Worm (Caenorhabditis elegans) whole organism, L2 larva: ENCODE results near the gene F54D5.15.

Experiments
- C34F6.9 ChIP-seq: fragments of 150-350 bp; optimal IDR thresholded peaks from 2 replicates; lab custom pipeline; 2014; ENCODE audit warnings: missing biosample characterization, missing genetic modification characterization
- F13H6.1 ChIP-seq: sonication (generic microtip); optimal IDR thresholded peaks from 2 replicates; lab custom pipeline; 2016; ENCODE audit warnings: missing genetic modification characterization, missing compliant biosample characterization
- R02D3.7 ChIP-seq: fragments of 150-350 bp; optimal IDR thresholded peaks from 2 replicates; lab custom pipeline; 2014; ENCODE audit warnings: missing biosample characterization, missing genetic modification characterization
- ZK546.5 ChIP-seq: sonication (generic microtip); optimal IDR thresholded peaks from 2 replicates; lab custom pipeline; 2017; ENCODE audit warnings: missing biosample characterization, missing genetic modification characterization
- ceh-82 ChIP-seq: fragments of 150-350 bp; optimal IDR thresholded peaks from 2 replicates; lab custom pipeline; 2014; ENCODE audit warnings: missing biosample characterization, missing genetic modification characterization
- dmd-4 ChIP-seq: sonication (generic microtip); optimal IDR thresholded peaks from 2 replicates; lab custom pipeline; 2017; ENCODE audit warnings: missing biosample characterization, missing genetic modification characterization
- egl-27 ChIP-seq: sonication (generic microtip); optimal IDR thresholded peaks from 3 replicates; lab custom pipeline; 2017; ENCODE audit warnings: missing biosample characterization, missing genetic modification reagents, missing genetic modification characterization
- elt-1 ChIP-seq: fragments of 150-350 bp; optimal IDR thresholded peaks from 2 replicates; lab custom pipeline; 2014; ENCODE audit warnings: missing biosample characterization, missing genetic modification characterization
- fos-1 ChIP-seq: fragments of 150-350 bp; optimal IDR thresholded peaks from 2 replicates; lab custom pipeline; 2014; ENCODE audit warnings: missing biosample characterization, missing genetic modification characterization
- gmeb-1 ChIP-seq: fragments of 150-350 bp; optimal IDR thresholded peaks from 2 replicates; lab custom pipeline; 2014; ENCODE audit warnings: missing biosample characterization, missing genetic modification characterization
- lin-11 ChIP-seq: fragments of 150-350 bp; sonication (generic microtip); optimal IDR thresholded peaks from 2 replicates; lab custom pipeline; 2014; ENCODE audit warnings: missing biosample characterization, missing genetic modification characterization, inconsistent platforms, mixed read lengths
- lin-13 ChIP-seq: fragments of 150-350 bp; optimal IDR thresholded peaks from 2 replicates; lab custom pipeline; 2014; ENCODE audit warnings: missing biosample characterization, missing genetic modification reagents, missing genetic modification characterization
- lin-39 ChIP-seq: fragments of 150-350 bp; optimal IDR thresholded peaks from 2 replicates; lab custom pipeline; 2014; ENCODE audit warnings: missing biosample characterization, missing genetic modification reagents, missing genetic modification characterization
- lsy-2 ChIP-seq, 2 experiments: fragments of 150-350 bp in 1 of 2; sonication (generic microtip) in 1 of 2; optimal IDR thresholded peaks; 2 replicates each; lab custom pipeline; 2014 to 2017; ENCODE audit warnings: missing biosample characterization in 2 of 2, missing genetic modification characterization in 2 of 2
- mab-5 ChIP-seq: fragments of 150-350 bp; optimal IDR thresholded peaks from 2 replicates; lab custom pipeline; 2014; ENCODE audit warnings: missing biosample characterization, missing genetic modification characterization
- mbf-1 ChIP-seq: sonication (generic microtip); optimal IDR thresholded peaks from 2 replicates; lab custom pipeline; 2017; ENCODE audit warnings: missing biosample characterization, missing genetic modification characterization
- mdl-1 ChIP-seq, 2 experiments: fragments of 150-350 bp in 1 of 2; sonication (generic microtip) in 1 of 2; optimal IDR thresholded peaks; 2 replicates each; lab custom pipeline; 2017; ENCODE audit warnings: missing biosample characterization in 2 of 2, missing genetic modification characterization in 2 of 2
- nhr-11 ChIP-seq: fragments of 150-350 bp; optimal IDR thresholded peaks from 2 replicates; lab custom pipeline; 2014; ENCODE audit warnings: missing biosample characterization, missing genetic modification characterization
- nhr-12 ChIP-seq: fragments of 150-350 bp; optimal IDR thresholded peaks from 2 replicates; lab custom pipeline; 2014; ENCODE audit warnings: missing biosample characterization, missing genetic modification characterization
- nhr-129 ChIP-seq: fragments of 150-350 bp; optimal IDR thresholded peaks from 2 replicates; lab custom pipeline; 2014; ENCODE audit warnings: missing biosample characterization, missing genetic modification characterization
- nhr-21 ChIP-seq: fragments of 150-350 bp; optimal IDR thresholded peaks from 2 replicates; lab custom pipeline; 2014; ENCODE audit warnings: missing biosample characterization, missing genetic modification characterization
- nhr-25 ChIP-seq: fragments of 150-350 bp; sonication (generic microtip); optimal IDR thresholded peaks from 3 replicates; lab custom pipeline; 2014; ENCODE audit warnings: missing biosample characterization, missing genetic modification characterization
- nhr-6 ChIP-seq: fragments of 150-350 bp; optimal IDR thresholded peaks from 2 replicates; lab custom pipeline; 2014; ENCODE audit warnings: missing biosample characterization, missing genetic modification characterization
- peb-1 ChIP-seq: fragments of 150-350 bp; optimal IDR thresholded peaks from 2 replicates; lab custom pipeline; 2014; ENCODE audit warnings: missing biosample characterization, missing genetic modification characterization
- skn-1 ChIP-seq: sonication (generic microtip); optimal IDR thresholded peaks from 2 replicates; lab custom pipeline; 2017; ENCODE audit warnings: missing biosample characterization, missing genetic modification characterization
- snpc-4 ChIP-seq: fragments of 150-350 bp; optimal IDR thresholded peaks from 2 replicates; lab custom pipeline; 2014; ENCODE audit warnings: missing biosample characterization, missing genetic modification characterization
- unc-39 ChIP-seq: fragments of 150-350 bp; optimal IDR thresholded peaks from 2 replicates; lab custom pipeline; 2014; ENCODE audit warnings: missing biosample characterization, missing genetic modification characterization
- unc-55 ChIP-seq: fragments of 150-350 bp; sonication (generic microtip); optimal IDR thresholded peaks from 3 replicates; lab custom pipeline; 2014; ENCODE audit warnings: missing biosample characterization, missing genetic modification reagents, missing genetic modification characterization
- unc-62 ChIP-seq: fragments of 150-350 bp; optimal IDR thresholded peaks from 2 replicates; lab custom pipeline; 2014; ENCODE audit warnings: missing biosample characterization, missing genetic modification reagents, missing genetic modification characterization
- ztf-1 ChIP-seq: fragments of 200-800 bp; sonication (Bioruptor generic); conservative IDR thresholded peaks from 2 replicates; pipeline ENCODE4 v1.3.6; 2022; ENCODE audit warnings: missing genetic modification characterization, missing compliant biosample characterization
- ztf-4 ChIP-seq: fragments of 150-350 bp; optimal IDR thresholded peaks from 2 replicates; lab custom pipeline; 2014; ENCODE audit warnings: missing biosample characterization, missing genetic modification characterization

Gene F54D5.15

DNA sequence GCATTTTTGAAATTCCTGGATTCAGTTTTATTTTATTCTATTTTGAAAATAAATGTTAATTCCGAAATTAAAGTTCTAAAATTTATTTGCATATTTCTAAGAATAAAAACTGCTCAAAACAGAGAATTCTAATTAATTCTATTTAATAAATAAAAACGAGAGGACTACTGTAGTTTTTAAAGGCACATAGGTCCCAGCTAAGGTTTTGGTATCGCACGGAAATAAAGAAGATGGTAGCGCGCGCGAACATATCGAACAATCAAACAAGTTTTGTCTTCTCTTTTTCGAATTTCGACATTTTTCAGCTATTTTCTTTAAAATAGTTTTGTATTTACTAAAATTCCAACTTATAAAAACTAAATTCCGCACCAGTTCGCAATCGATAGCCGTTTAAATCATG lies 13.8 kb upstream of the F54D5.15 start:
- TF ChIP-seq elt-1 (tag; lab: Kevin White, UChicago) (no peak), snpc-4 (tag; lab: Kevin White, UChicago) (no peak), F13H6.1 (tag; lab: Kevin White, UChicago) (no peak), nhr-6 (tag; lab: Kevin White, UChicago) (no peak), R02D3.7 (tag; lab: Kevin White, UChicago) (no peak), ZK546.5 (no peak), nhr-11 (tag; lab: Kevin White, UChicago) (no peak), skn-1 (tag; lab: Kevin White, UChicago) (no peak), ceh-82 (tag; lab: Kevin White, UChicago) (no peak), C34F6.9 (tag; lab: Kevin White, UChicago) (no peak)

DNA sequence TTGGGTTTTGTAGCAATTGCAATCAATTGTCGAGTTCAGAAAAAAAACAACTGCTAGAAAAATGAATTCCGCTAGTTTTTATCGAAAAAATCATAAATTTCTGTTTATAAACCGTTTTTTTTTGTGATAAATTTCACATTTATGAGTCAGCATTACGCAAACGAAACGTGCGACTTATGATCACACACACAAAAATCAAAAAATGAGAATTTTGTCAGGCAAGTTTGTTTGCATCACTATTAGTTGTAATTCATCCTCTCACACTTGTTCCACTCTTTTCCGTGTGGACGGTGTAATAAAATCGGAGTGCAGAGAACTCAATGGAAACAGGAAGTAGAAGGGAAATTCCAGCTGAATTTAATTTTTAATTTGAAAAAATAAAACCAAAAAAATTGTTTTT lies 13.4 kb upstream of the F54D5.15 start, which contains the start of gene pcs-1:
pcs-1 (minus strand) TSS at position 344 of the 400 bp plus-strand sequence.
- no peak for TF ChIP-seq unc-62 (GFP tag; lab: Kevin White, UChicago)
- peak; percentile 15 for TF ChIP-seq nhr-129 (tag; lab: Kevin White, UChicago)
- peak; percentile 67 for TF ChIP-seq fos-1 (tag; lab: Kevin White, UChicago)
- TF ChIP-seq nhr-12 (tag; lab: Kevin White, UChicago): no peak
- no peak for TF ChIP-seq nhr-11 (tag; lab: Kevin White, UChicago)
- TF ChIP-seq unc-39 (tag; lab: Kevin White, UChicago): no peak
- TF ChIP-seq lin-13 (GFP tag; lab: Kevin White, UChicago): peak; percentile 3

DNA sequence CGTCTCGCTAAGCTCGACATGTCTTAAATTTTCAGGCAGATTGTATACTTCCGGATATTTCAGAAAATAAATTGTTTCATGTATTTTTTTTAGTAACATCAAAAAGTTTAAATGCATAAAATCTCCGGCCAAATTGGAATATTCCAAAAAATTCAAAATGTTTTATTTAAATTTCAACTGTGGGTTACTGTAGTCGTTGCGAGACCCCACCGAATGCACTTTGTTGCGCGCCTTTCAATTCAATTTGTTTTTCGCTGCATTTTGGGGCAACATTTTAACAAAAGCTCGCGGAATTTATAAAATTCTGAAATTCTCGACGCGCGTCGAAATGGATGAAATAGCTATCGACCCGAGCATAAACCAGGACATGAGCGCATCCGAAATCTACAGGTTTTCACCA lies 8.9 kb upstream of the F54D5.15 start, which contains the start of gene F54D5.2:
F54D5.2 (plus strand) TSS at position 237 of the 400 bp plus-strand sequence.
- TF ChIP-seq mab-5 (tag; lab: Kevin White, UChicago): no peak
- TF ChIP-seq dmd-4 (tag; lab: Kevin White, UChicago): no peak
- TF ChIP-seq gmeb-1 (tag; lab: Kevin White, UChicago): no peak
- no peak for TF ChIP-seq peb-1

DNA sequence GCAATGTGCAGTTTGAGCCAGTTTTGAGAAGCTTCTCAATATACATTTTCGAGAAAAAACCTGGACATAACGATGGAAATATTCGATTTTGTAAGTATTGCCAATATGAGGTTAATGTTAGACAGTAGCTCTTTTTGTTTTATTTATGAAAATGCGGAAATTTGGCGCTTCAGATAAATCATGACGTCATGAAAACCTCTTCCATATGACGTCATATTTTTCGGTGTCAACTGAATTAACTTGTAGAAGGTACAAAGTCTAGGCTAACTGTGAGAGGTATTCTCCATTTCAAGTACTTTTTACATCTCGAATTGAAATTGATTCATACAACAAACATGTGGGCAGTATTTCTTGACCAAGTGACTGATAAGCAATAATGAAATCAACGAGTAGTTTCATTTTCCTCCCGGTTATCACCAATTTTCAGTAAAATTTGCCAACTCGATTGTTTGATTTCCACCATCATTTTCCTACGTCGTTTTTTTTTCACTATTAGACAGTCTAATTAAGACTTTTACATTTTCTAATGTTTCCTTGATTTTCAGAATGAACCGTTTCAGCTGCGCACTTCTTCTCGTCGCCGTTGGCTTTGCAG lies 7.3 kb upstream of the F54D5.15 start, which contains the start of gene F54D5.3:
F54D5.3 (plus strand) TSS at position 546 of the 595 bp plus-strand sequence.
- peak; percentile 87 for TF ChIP-seq fos-1 (tag; lab: Kevin White, UChicago)
- no peak for TF ChIP-seq mbf-1 (tag; lab: Kevin White, UChicago)

DNA sequence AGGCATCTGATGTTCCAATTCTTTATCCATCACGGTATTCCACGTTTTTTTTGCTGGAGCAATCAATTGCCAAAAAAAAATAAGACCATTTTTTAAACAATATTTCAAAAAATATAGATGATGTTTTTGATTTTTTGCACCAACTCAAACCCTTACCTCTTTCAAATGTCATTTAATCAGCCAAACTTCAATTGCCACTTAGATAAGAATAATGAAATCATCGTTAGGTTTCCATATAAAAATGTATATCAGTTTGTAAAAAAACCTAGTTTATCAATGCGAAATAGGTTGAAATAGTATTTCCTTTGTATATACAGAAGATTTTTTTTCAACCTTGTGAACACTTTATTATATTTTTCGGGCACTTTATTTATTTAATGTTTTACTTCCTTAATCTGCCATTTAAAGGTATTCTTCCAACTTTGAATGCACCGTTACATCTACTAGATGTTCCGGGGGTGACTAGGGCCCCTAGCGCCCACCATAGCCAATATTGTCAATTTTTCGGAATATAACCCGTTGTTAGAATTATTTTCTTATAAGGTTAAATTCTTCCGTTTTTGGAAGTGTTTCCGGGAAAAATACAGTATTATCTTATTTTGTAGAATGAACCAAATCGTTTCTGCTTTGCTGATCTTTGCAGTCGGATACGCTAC lies 5.3 kb upstream of the F54D5.15 start, which contains the start of the genes F54D5.23 and F54D5.4:
F54D5.23 (minus strand) TSS at position 75 of the 656 bp plus-strand sequence.
F54D5.4 (plus strand) TSS at position 606 of the 656 bp plus-strand sequence.
- TF ChIP-seq gmeb-1 (tag; lab: Kevin White, UChicago): no peak
- TF ChIP-seq fos-1 (tag; lab: Kevin White, UChicago): peak; percentile 82
- TF ChIP-seq, all 48 proteins: peak for 1

DNA sequence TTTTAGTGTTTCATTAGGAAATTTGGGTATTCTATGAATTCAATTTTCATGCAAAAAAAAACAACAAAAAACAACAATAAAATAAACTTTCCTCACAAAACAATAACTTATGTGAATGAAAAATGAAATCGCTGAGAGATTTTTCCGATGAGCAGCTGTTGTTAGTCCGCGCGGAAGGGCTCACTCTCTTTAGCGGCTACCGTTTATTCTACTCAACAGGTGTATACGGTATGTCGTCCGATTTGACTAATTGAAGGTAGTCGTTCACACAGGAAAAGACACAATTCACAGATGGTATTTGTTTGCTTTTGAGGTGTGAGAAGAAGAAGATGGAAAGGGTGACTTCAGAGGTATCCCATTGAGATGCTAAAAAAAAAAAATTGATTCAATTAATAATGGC lies 4.6 kb upstream of the F54D5.15 start:
- TF ChIP-seq skn-1 (tag; lab: Kevin White, UChicago) (no peak), fos-1 (tag; lab: Kevin White, UChicago) (no peak), ztf-1 (no peak), nhr-12 (tag; lab: Kevin White, UChicago) (no peak), lsy-2 (tag; optimal IDR thresholded peaks at IDR 0.05; lab: Kevin White, UChicago) (no peak), unc-39 (tag; lab: Kevin White, UChicago) (no peak), mab-5 (tag; lab: Kevin White, UChicago) (no peak)

DNA sequence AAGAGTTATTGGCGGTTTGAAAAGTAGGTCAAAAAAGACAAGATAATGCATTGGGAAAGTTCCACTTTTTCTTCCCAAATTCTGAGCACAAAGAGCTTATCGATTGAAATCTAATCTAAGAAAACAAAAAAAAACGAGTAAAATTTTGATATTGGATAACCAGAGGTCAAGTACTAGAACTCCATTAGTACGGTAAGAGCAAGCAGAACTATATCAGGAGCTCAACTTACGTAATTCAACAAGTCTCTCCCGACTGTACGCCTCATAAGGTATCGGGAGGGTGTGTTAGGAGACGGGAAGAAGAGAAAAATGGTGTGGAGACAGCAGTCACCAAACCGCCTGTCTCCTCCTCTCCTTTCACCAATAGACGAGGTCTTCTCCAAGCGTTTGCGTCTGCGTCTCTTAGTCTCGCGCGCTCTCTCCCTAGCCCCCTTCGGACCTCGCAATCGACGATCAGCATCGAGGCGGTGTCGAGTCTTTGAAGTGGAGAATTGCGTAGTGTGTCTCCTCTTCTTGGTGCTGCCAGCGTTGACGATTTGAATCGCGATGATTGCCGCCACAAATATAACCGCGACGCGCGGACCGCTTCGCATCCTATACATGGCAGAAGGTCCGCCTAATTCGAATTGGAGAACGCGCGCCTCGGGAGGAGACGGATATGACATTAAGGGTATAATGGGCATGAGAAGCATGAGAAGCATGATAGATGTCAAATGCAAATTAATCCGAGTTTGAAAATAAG lies 3.1 kb upstream of the F54D5.15 start, which contains the start of gene F54D5.5:
F54D5.5 (minus strand) TSS at position 51 of the 742 bp plus-strand sequence.
- TF ChIP-seq nhr-25 (tag; lab: Kevin White, UChicago) (no peak), unc-55 (GFP tag; lab: Kevin White, UChicago) (peak; percentile 34), F13H6.1 (tag; lab: Kevin White, UChicago) (peak; percentile 5), egl-27 (tag; lab: Kevin White, UChicago) (no peak), nhr-129 (tag; lab: Kevin White, UChicago) (peak; percentile 54), lin-11 (tag; lab: Kevin White, UChicago) (peak; percentile 33), ZK546.5 (no peak), nhr-21 (no peak), C34F6.9 (tag; lab: Kevin White, UChicago) (peak; percentile 7), mab-5 (tag; lab: Kevin White, UChicago) (peak; percentile 2), mdl-1 (tag; optimal IDR thresholded peaks at IDR 0.05; lab: Kevin White, UChicago) (no peak), ztf-4 (no peak), lin-39 (tag; lab: Kevin White, UChicago) (peak; percentile 77)
